Fruit fly (Drosophila melanogaster): ENCODE data around the gene ko.

dm6 chr3L:21066210-21066912, 64.6 kb downstream of the ko start:
- no peak for TF ChIP-seq chinmo (GFP tag; IDR thresholded peaks at IDR 0.05; ENCODE audit: partially characterized antibody)
- no peak for TF ChIP-seq wdn (GFP tag; IDR thresholded peaks at IDR 0.05)
- no peak for TF ChIP-seq Hey (tag; optimal IDR thresholded peaks at IDR 0.05)
